Worm (Caenorhabditis elegans) whole organism, L2 larva: Measurements from ENCODE around the gene rpa-1.

Source experiments
- nhr-237 ChIP-seq: fragments of 150-350 bp; optimal IDR thresholded peaks from 2 replicates; lab custom pipeline; 2014; ENCODE audit warnings: missing biosample characterization, missing genetic modification characterization
- skn-1 ChIP-seq: sonication (generic microtip); optimal IDR thresholded peaks from 2 replicates; lab custom pipeline; 2017; ENCODE audit warnings: missing biosample characterization, missing genetic modification characterization
- snpc-4 ChIP-seq: fragments of 150-350 bp; optimal IDR thresholded peaks from 2 replicates; lab custom pipeline; 2014; ENCODE audit warnings: missing biosample characterization, missing genetic modification characterization

DNA sequence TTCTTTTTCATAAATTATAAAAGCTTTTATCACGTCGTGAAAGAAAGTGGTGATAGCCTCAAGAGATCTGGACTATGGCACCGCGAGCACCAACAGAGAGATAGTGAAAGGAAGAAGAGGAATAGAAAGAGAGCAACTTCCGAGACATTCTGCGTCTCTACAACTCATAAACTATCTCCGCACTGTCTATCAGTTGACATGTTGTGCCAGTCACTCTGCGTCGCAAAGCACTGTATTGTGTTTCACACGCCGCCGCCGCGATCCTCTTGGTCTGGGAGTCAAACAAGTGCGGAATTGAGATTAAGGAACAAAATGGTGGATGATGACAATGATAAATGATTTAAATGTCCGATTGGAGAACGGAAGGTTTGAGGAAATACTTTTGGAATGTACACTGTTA lies 40.9 kb upstream of the rpa-1 start:
- TF ChIP-seq snpc-4 (no peak), skn-1 (tag; lab: Kevin White, UChicago) (no peak), nhr-237 (tag; lab: Kevin White, UChicago) (no peak)
